Fruit fly (Drosophila melanogaster) whole organism, embryonic: ENCODE data around the gene Rpn9.

Experiments
- Aef1 ChIP-seq: fragments of 200-800 bp; sonication (Bioruptor generic); IDR thresholded peaks from 3 replicates; pipeline ENCODE4 v1.3.6; 2022; ENCODE audit warnings: missing biosample characterization, missing genetic modification characterization
- Awh ChIP-seq: fragments of 200-800 bp; sonication (Bioruptor generic); IDR thresholded peaks from 2 replicates; pipeline ENCODE4, ENCODE4 v1.3.6; 2022; ENCODE audit warnings: missing biosample characterization, missing genetic modification characterization
- BEAF-32 ChIP-seq: fragments of 200-800 bp; sonication (Bioruptor generic); optimal IDR thresholded peaks from 3 replicates; lab custom pipeline; 2017; ENCODE audit warnings: missing biosample characterization, missing genetic modification characterization, mild to moderate bottlenecking, moderate library complexity, missing genetic modification reagents
- CG1024 ChIP-seq: fragments of 200-800 bp; sonication (Bioruptor generic); IDR thresholded peaks from 2 replicates; pipeline ENCODE4 v1.3.6; 2022; ENCODE audit warnings: missing biosample characterization, missing genetic modification characterization
- CG10274 ChIP-seq: fragments of 200-800 bp; sonication (Bioruptor generic); optimal IDR thresholded peaks from 3 replicates; lab custom pipeline; 2017; ENCODE audit warnings: missing biosample characterization, mild to moderate bottlenecking, missing genetic modification characterization
- CG10979 ChIP-seq: fragments of 200-800 bp; sonication (Bioruptor generic); optimal IDR thresholded peaks from 2 replicates; lab custom pipeline; 2018; ENCODE audit warnings: missing biosample characterization, mild to moderate bottlenecking, missing genetic modification characterization, moderate library complexity
- CG12659 ChIP-seq: fragments of 200-800 bp; sonication (Bioruptor generic); optimal IDR thresholded peaks from 3 replicates; lab custom pipeline; 2017; ENCODE audit warnings: mild to moderate bottlenecking, missing biosample characterization, missing genetic modification reagents, missing genetic modification characterization
- CG13296 ChIP-seq: fragments of 200-800 bp; sonication (Bioruptor generic); optimal IDR thresholded peaks from 3 replicates; lab custom pipeline; 2018; ENCODE audit warnings: missing biosample characterization, mild to moderate bottlenecking, missing genetic modification characterization
- CG13894 ChIP-seq: fragments of 200-800 bp; sonication (Bioruptor generic); optimal IDR thresholded peaks from 3 replicates; lab custom pipeline; 2018; ENCODE audit warnings: missing biosample characterization, mild to moderate bottlenecking, missing genetic modification characterization, moderate library complexity
- CG14710 ChIP-seq: fragments of 200-800 bp; sonication (Bioruptor generic); optimal IDR thresholded peaks from 3 replicates; lab custom pipeline; 2019; ENCODE audit warnings: missing biosample characterization, mild to moderate bottlenecking, missing genetic modification characterization, moderate library complexity
- CG17912 ChIP-seq: fragments of 200-800 bp; sonication (Bioruptor generic); optimal IDR thresholded peaks from 2 replicates; lab custom pipeline; 2018; ENCODE audit warnings: missing biosample characterization, mild to moderate bottlenecking, missing genetic modification characterization
- CG1832 ChIP-seq: fragments of 200-800 bp; sonication (Bioruptor generic); optimal IDR thresholded peaks from 2 replicates; lab custom pipeline; 2017; ENCODE audit warnings: missing biosample characterization, mild to moderate bottlenecking, missing genetic modification characterization, inconsistent platforms
- CG18764 ChIP-seq: fragments of 200-800 bp; sonication (Bioruptor generic); optimal IDR thresholded peaks from 3 replicates; lab custom pipeline; 2016; ENCODE audit warnings: missing biosample characterization, missing genetic modification characterization
- CG30403 ChIP-seq: fragments of 200-800 bp; sonication (Bioruptor generic); optimal IDR thresholded peaks from 3 replicates; lab custom pipeline; 2016; ENCODE audit warnings: missing biosample characterization, missing genetic modification characterization
- CG6175 ChIP-seq: fragments of 200-800 bp; sonication (Bioruptor generic); IDR thresholded peaks from 3 replicates; pipeline ENCODE4 v1.3.6; 2022; ENCODE audit warnings: missing biosample characterization, missing genetic modification characterization
- CG6254 ChIP-seq: fragments of 200-800 bp; sonication (Bioruptor generic); optimal IDR thresholded peaks from 3 replicates; lab custom pipeline; 2017; ENCODE audit warnings: mild to moderate bottlenecking, missing biosample characterization, missing genetic modification reagents, missing genetic modification characterization
- CG6765 ChIP-seq: fragments of 200-800 bp; sonication (Bioruptor generic); optimal IDR thresholded peaks from 3 replicates; lab custom pipeline; 2017; ENCODE audit warnings: missing biosample characterization, mild to moderate bottlenecking, missing genetic modification characterization
- CG6854 ChIP-seq: fragments of 200-800 bp; sonication (Bioruptor generic); optimal IDR thresholded peaks from 3 replicates; lab custom pipeline; 2017; ENCODE audit warnings: missing biosample characterization, mild to moderate bottlenecking, missing genetic modification characterization
- CG7556 ChIP-seq: fragments of 200-800 bp; sonication (Bioruptor generic); optimal IDR thresholded peaks from 2 replicates; lab custom pipeline; 2017; ENCODE audit warnings: missing biosample characterization, mild to moderate bottlenecking, missing genetic modification characterization
- CG9215 ChIP-seq: fragments of 200-800 bp; sonication (Bioruptor generic); IDR thresholded peaks from 2 replicates; pipeline ENCODE4 v1.3.6; 2022; ENCODE audit warnings: missing biosample characterization, missing genetic modification characterization
- CG9797 ChIP-seq: fragments of 200-800 bp; sonication (Bioruptor generic); optimal IDR thresholded peaks from 3 replicates; lab custom pipeline; 2018; ENCODE audit warnings: missing biosample characterization, mild to moderate bottlenecking, missing genetic modification characterization
- Chrac-16 ChIP-seq: fragments of 200-800 bp; sonication (Bioruptor generic); optimal IDR thresholded peaks from 3 replicates; lab custom pipeline; 2016; ENCODE audit warnings: missing biosample characterization, missing genetic modification characterization
- Dll ChIP-seq: fragments of 200-800 bp; sonication (Bioruptor generic); IDR thresholded peaks from 4 replicates; pipeline ENCODE4 v1.3.6; 2022; ENCODE audit warnings: missing biosample characterization, missing genetic modification characterization; ENCODE audit not compliant: partially characterized antibody
- Doc3 ChIP-seq: fragments of 200-800 bp; sonication (Bioruptor generic); IDR thresholded peaks from 3 replicates; pipeline ENCODE4 v1.3.6; 2022; ENCODE audit warnings: missing biosample characterization, missing genetic modification characterization; ENCODE audit not compliant: partially characterized antibody
- Gsc ChIP-seq: fragments of 200-800 bp; sonication (Bioruptor generic); IDR thresholded peaks from 2 replicates; pipeline ENCODE4 v1.3.6; 2022; ENCODE audit warnings: missing biosample characterization, missing genetic modification characterization
- Gug ChIP-seq: fragments of 200-800 bp; sonication (Bioruptor generic); IDR thresholded peaks from 4 replicates; pipeline ENCODE4 v1.3.6; 2022; ENCODE audit warnings: missing biosample characterization, missing genetic modification characterization
- Lhr ChIP-seq: fragments of 200-800 bp; sonication (Bioruptor generic); optimal IDR thresholded peaks from 3 replicates; lab custom pipeline; 2017; ENCODE audit warnings: mild to moderate bottlenecking, missing biosample characterization, missing genetic modification reagents, missing genetic modification characterization
- Lim3 ChIP-seq: fragments of 200-800 bp; sonication (Bioruptor generic); IDR thresholded peaks from 2 replicates; pipeline ENCODE4 v1.3.6; 2022; ENCODE audit warnings: missing biosample characterization, missing genetic modification characterization
- Mrtf ChIP-seq: fragments of 200-800 bp; sonication (Bioruptor generic); IDR thresholded peaks from 3 replicates; pipeline ENCODE4 v1.3.6; 2022; ENCODE audit warnings: missing biosample characterization, missing genetic modification characterization
- Optix ChIP-seq: fragments of 200-800 bp; sonication (Bioruptor generic); IDR thresholded peaks from 3 replicates; pipeline ENCODE4 v1.3.6; 2022; ENCODE audit warnings: missing biosample characterization, missing genetic modification characterization
- Sry-β ChIP-seq: fragments of 200-800 bp; sonication (Bioruptor generic); optimal IDR thresholded peaks from 2 replicates; lab custom pipeline; 2018; ENCODE audit warnings: missing biosample characterization, mild to moderate bottlenecking, missing genetic modification characterization, moderate library complexity
- Sry-δ ChIP-seq: fragments of 200-800 bp; sonication (Bioruptor generic); optimal IDR thresholded peaks from 2 replicates; lab custom pipeline; 2016; ENCODE audit warnings: missing biosample characterization, missing genetic modification characterization
- Trl ChIP-seq, 3 experiments: fragments of >200 bp in 2 of 3; fragments of 200-800 bp in 1 of 3; sonication (Bioruptor generic) in 1 of 3; optimal IDR thresholded peaks; 2 replicates in 1 of 3; 3 replicates in 2 of 3; lab custom pipeline; 2016 to 2017; ENCODE audit warnings: missing biosample characterization in 1 of 3, missing genetic modification characterization in 1 of 3
- al ChIP-seq: fragments of 200-800 bp; sonication (Bioruptor generic); IDR thresholded peaks from 2 replicates; pipeline ENCODE4 v1.3.6; 2022; ENCODE audit warnings: missing biosample characterization, missing genetic modification characterization
- bab2 ChIP-seq: fragments of 200-800 bp; sonication (Bioruptor generic); optimal IDR thresholded peaks from 2 replicates; lab custom pipeline; 2016; ENCODE audit warnings: missing biosample characterization, missing genetic modification characterization
- cad ChIP-seq: fragments of >200 bp; optimal IDR thresholded peaks from 2 replicates; lab custom pipeline; 2017; ENCODE audit warnings: missing biosample characterization, missing genetic modification characterization
- chif ChIP-seq, 2 experiments: fragments of 200-800 bp; sonication (Bioruptor generic); optimal IDR thresholded peaks; 3 replicates each; lab custom pipeline; 2016; ENCODE audit warnings: missing biosample characterization in 2 of 2, missing genetic modification characterization in 2 of 2
- chm ChIP-seq: fragments of 200-800 bp; sonication (Bioruptor generic); IDR thresholded peaks from 2 replicates; pipeline ENCODE4 v1.3.6; 2022; ENCODE audit warnings: missing biosample characterization, missing genetic modification characterization
- chn ChIP-seq: fragments of 200-800 bp; sonication (Bioruptor generic); optimal IDR thresholded peaks from 2 replicates; lab custom pipeline; 2016; ENCODE audit warnings: missing biosample characterization, missing genetic modification characterization
- corto ChIP-seq: fragments of 200-800 bp; sonication (Bioruptor generic); optimal IDR thresholded peaks from 2 replicates; lab custom pipeline; 2016; ENCODE audit warnings: missing biosample characterization, mild to moderate bottlenecking, missing genetic modification characterization, moderate library complexity
- disco-r ChIP-seq: fragments of 200-800 bp; sonication (Bioruptor generic); optimal IDR thresholded peaks from 2 replicates; lab custom pipeline; 2016; ENCODE audit warnings: missing biosample characterization, missing genetic modification characterization
- fd102C ChIP-seq: fragments of 200-800 bp; sonication (Bioruptor generic); optimal IDR thresholded peaks from 2 replicates; lab custom pipeline; 2018; ENCODE audit warnings: missing biosample characterization, mild to moderate bottlenecking, missing genetic modification characterization, moderate library complexity
- gfzf ChIP-seq: fragments of 200-800 bp; sonication (Bioruptor generic); optimal IDR thresholded peaks from 2 replicates; lab custom pipeline; 2016; ENCODE audit warnings: missing biosample characterization, mild to moderate bottlenecking, missing genetic modification characterization, moderate library complexity
- pb ChIP-seq: fragments of 200-800 bp; sonication (Bioruptor generic); optimal IDR thresholded peaks from 3 replicates; lab custom pipeline; 2016; ENCODE audit warnings: missing biosample characterization, missing genetic modification characterization
- run ChIP-seq: fragments of 200-800 bp; sonication (Bioruptor generic); optimal IDR thresholded peaks from 3 replicates; lab custom pipeline; 2018; ENCODE audit warnings: missing biosample characterization, mild to moderate bottlenecking, missing genetic modification characterization
- ssp ChIP-seq: fragments of 200-800 bp; sonication (Bioruptor generic); IDR thresholded peaks from 2 replicates; pipeline ENCODE4 v1.3.6; 2022; ENCODE audit warnings: missing biosample characterization, missing genetic modification characterization
- stc ChIP-seq: fragments of 200-800 bp; sonication (Bioruptor generic); IDR thresholded peaks from 2 replicates; pipeline ENCODE4 v1.3.6; 2022; ENCODE audit warnings: missing biosample characterization, missing genetic modification characterization
- tna ChIP-seq: fragments of 200-800 bp; sonication (Bioruptor generic); IDR thresholded peaks from 2 replicates; pipeline ENCODE4 v1.3.6; 2022; ENCODE audit warnings: missing biosample characterization, missing genetic modification characterization; ENCODE audit not compliant: partially characterized antibody
- wor ChIP-seq: fragments of 200-800 bp; sonication (Bioruptor generic); IDR thresholded peaks from 2 replicates; pipeline ENCODE4 v1.3.6; 2022; ENCODE audit warnings: missing biosample characterization, missing genetic modification characterization
- zfh1 ChIP-seq: fragments of 200-800 bp; sonication (Bioruptor generic); IDR thresholded peaks from 3 replicates; pipeline ENCODE4 v1.3.6; 2022; ENCODE audit warnings: missing biosample characterization, missing genetic modification characterization

Rpn9 gene

dm6 chr3R:23726740-23727139 is 6.5 kb downstream of the Rpn9 start (continued):
- TF ChIP-seq CG18764 (peak; percentile 64), CG6175 (GFP tag; lab: Robert Waterston, UW) (peak; percentile 79; the same call in 2 of the 3 replicates), Doc3 (GFP tag; lab: Robert Waterston, UW) (no peak), CG1024 (GFP tag; lab: Robert Waterston, UW) (no peak; the same call in 1 of the 2 replicates), bab2 (peak; percentile 80), gfzf (GFP tag; lab: Kevin White, UChicago) (no peak), CG13296 (GFP tag; lab: Kevin White, UChicago) (peak; percentile 75), Lhr (no peak), BEAF-32 (no peak), Dll (GFP tag; lab: Robert Waterston, UW) (no peak), zfh1 (GFP tag; lab: Robert Waterston, UW) (peak; percentile 73; the same call in 1 of the 3 replicates), Trl (optimal IDR thresholded peaks at IDR 0.05; lab: Kevin White, UChicago) (no peak), Trl (GFP tag; optimal IDR thresholded peaks at IDR 0.05; lab: Kevin White, UChicago) (peak; percentile 64), Sry-δ (GFP tag; lab: Kevin White, UChicago) (peak; percentile 14), Lim3 (no peak), Chrac-16 (GFP tag; lab: Kevin White, UChicago) (peak; percentile 56), Gug (GFP tag; lab: Robert Waterston, UW) (peak; percentile 51; the same call in 2 of the 4 replicates), chn (GFP tag; lab: Kevin White, UChicago) (peak; percentile 35), cad (GFP tag; lab: Kevin White, UChicago) (no peak), Sry-β (GFP tag; lab: Kevin White, UChicago) (no peak), al (GFP tag; lab: Robert Waterston, UW) (peak; percentile 87), wor (GFP tag; lab: Robert Waterston, UW) (0 out of 2 replicates have a peak, but pooled peaks have one; percentile 34), chm (peak; percentile 70; the same call in 1 of the 2 replicates), CG10274 (GFP tag; lab: Kevin White, UChicago) (peak; percentile 27), CG13894 (tag; lab: Kevin White, UChicago) (peak; percentile 87), CG9797 (GFP tag; lab: Kevin White, UChicago) (no peak), chif (GFP tag; optimal IDR thresholded peaks at IDR 0.05; lab: Kevin White, UChicago) (peak; percentile 45 to 57), CG6765 (GFP tag; lab: Kevin White, UChicago) (peak; percentile 79), fd102C (no peak), CG30403 (peak; percentile 86), ssp (GFP tag; lab: Robert Waterston, UW) (peak; percentile 54), run (tag; lab: Kevin White, UChicago) (peak; percentile 60), Optix (GFP tag; lab: Robert Waterston, UW) (no peak), CG6854 (GFP tag; lab: Kevin White, UChicago) (peak; percentile 78), CG12659 (GFP tag; lab: Kevin White, UChicago) (peak; percentile 86), Gsc (GFP tag; lab: Robert Waterston, UW) (no peak), stc (GFP tag; lab: Robert Waterston, UW) (peak; percentile 81), Awh (GFP tag; lab: Robert Waterston, UW) (0 out of 2 replicates have a peak, but pooled peaks have one; percentile 46), CG17912 (GFP tag; lab: Kevin White, UChicago) (no peak), CG10979 (tag; lab: Kevin White, UChicago) (peak; percentile 56), pb (GFP tag; lab: Kevin White, UChicago) (no peak), CG1832 (GFP tag; lab: Kevin White, UChicago) (no peak), tna (GFP tag; lab: Robert Waterston, UW) (no peak), Aef1 (peak; percentile 80), Mrtf (GFP tag; lab: Robert Waterston, UW) (peak; percentile 67; the same call in 1 of the 3 replicates), CG7556 (GFP tag; lab: Kevin White, UChicago) (peak; percentile 82), CG6254 (GFP tag; lab: Kevin White, UChicago) (no peak), CG9215 (GFP tag; lab: Robert Waterston, UW) (peak; percentile 72), CG14710 (peak; percentile 35), disco-r (GFP tag; lab: Kevin White, UChicago) (peak; percentile 45), corto (GFP tag; lab: Kevin White, UChicago) (peak; percentile 11)
